Fruit fly (Drosophila melanogaster): ENCODE data around the gene CG11585.

CG11585 gene

DNA sequence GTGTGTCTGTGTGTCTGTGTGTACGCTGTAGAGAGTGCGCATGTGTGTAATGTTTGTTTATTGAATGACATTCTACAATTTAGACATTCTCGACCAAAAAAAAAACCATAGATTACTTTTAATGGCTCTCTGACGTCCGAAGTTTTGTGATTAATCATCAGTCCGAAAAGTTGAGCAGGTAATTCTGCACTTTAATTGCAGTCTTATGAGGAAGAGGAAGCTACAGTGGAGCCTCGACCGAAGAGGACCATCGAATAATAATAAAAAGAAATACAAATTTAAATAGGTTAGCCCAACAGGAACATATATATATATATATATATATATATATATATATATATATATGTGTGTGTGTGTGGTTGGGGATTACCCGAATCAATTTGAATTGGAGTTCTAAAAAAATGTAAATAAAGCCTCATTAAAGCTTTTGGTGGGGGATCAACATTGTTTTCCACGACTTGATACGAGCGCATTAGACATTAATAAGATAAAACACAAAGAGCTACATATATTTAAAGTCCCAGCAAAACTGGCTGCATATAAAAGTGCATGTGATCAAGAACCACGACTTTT lies 20.0 kb downstream of the CG11585 start:
- TF ChIP-seq EcR (GFP tag; optimal IDR thresholded peaks at IDR 0.05) (no peak), CG10348 (GFP tag; IDR thresholded peaks at IDR 0.05) (no peak), CG14655 (GFP tag; optimal IDR thresholded peaks at IDR 0.05) (peak; percentile 2)

DNA sequence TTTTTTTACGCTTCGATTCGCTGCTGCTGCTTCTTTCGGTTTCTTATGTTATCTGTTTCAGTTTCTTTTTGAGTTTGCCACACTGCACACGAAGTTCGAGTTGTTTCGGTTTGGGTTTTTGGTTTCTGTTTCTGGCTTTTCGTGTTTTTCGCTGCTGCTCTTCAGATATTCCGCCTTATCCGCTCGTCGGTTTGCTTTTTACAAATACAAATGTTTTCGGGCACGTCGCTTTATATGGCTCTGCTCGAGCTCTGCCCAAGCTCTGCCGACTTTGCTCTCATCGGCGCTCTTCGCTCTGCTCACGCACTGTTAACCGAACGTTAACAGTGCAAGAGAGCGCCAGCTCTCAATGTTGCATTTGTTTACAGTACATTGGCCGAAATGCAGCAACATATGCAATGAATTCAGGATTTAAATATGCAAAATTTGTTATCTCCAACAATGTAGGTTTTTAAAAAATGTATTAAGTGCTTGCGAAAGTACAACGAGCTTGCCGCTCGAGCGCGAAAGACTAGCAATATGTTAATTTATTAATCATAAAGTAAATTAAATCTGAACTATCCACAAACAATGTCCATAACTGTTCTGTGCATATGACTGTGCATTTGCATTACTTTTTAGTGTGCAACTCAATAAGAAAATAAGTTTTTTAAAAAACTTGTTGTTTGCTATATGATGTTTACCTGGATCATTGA lies 22.1 kb downstream of the CG11585 start:
- TF ChIP-seq CG10348 (GFP tag; IDR thresholded peaks at IDR 0.05) (no peak), CG8159 (tag; optimal IDR thresholded peaks at IDR 0.05) (peak; percentile 43), CG34367 (tag; optimal IDR thresholded peaks at IDR 0.05) (peak; percentile 36), CG15710 (tag; optimal IDR thresholded peaks at IDR 0.05) (peak; percentile 9), CG8301 (tag; optimal IDR thresholded peaks at IDR 0.05) (peak; percentile 48), rn (GFP tag; IDR thresholded peaks at IDR 0.05) (no peak), CG12605 (GFP tag; IDR thresholded peaks at IDR 0.05) (0 out of 2 replicates have a peak, but pooled peaks have one; percentile 32), CG4496 (GFP tag; IDR thresholded peaks at IDR 0.05) (peak; percentile 30; the same call in 2 of the 3 replicates), EcR (GFP tag; optimal IDR thresholded peaks at IDR 0.05) (peak; percentile 32), Ets98B (GFP tag; IDR thresholded peaks at IDR 0.05) (no peak; the same call in 1 of the 2 replicates), CG9948 (tag; optimal IDR thresholded peaks at IDR 0.05) (peak; percentile 48), CG32121 (GFP tag; IDR thresholded peaks at IDR 0.05) (no peak), CG13204 (GFP tag; optimal IDR thresholded peaks at IDR 0.05) (no peak), CG17806 (tag; optimal IDR thresholded peaks at IDR 0.05) (no peak), gl (tag; optimal IDR thresholded peaks at IDR 0.05) (no peak), Pif1A (GFP tag; optimal IDR thresholded peaks at IDR 0.05) (peak; percentile 45), D1 (tag; optimal IDR thresholded peaks at IDR 0.05) (no peak), CG14655 (GFP tag; optimal IDR thresholded peaks at IDR 0.05) (peak; percentile 65), Snoo (tag; optimal IDR thresholded peaks at IDR 0.05) (no peak), Pif1B (GFP tag; optimal IDR thresholded peaks at IDR 0.05) (peak; percentile 49), fd96Ca (GFP tag; IDR thresholded peaks at IDR 0.05) (no peak)

DNA sequence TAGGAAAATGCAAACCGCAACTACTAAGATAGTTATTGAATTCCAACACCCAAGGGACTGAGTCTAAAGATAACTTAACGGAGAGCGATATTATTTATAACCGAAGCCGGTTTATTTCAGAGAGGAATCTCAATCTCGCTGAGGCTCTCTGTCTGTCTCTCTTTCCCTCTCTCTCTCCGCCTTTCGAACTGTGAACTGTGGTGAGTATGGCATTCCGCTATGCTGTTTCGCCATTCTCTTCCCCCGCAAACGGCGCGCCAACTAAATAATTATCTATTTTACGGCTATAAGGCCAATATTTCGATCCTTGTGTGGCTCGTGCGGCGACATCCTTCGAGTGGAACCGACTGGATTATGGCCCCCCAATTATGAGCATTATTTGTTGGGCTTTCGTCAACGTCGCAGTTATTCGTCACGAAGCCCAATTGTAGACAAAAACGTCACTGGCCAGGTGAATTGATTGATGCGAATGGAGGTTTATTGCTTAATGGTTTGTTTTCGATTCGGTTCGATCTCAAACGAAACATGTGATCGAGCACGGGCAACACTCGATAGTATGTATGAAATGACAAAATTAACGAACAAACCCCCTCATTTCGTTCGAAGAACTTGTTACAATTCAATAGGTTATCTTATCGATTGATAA lies 23.0 kb downstream of the CG11585 start:
- TF ChIP-seq Ets98B (GFP tag; IDR thresholded peaks at IDR 0.05) (peak; percentile 9; the same call in 1 of the 2 replicates), CG13204 (GFP tag; optimal IDR thresholded peaks at IDR 0.05) (peak; percentile 21), EcR (GFP tag; optimal IDR thresholded peaks at IDR 0.05) (peak; percentile 54), CG32121 (GFP tag; IDR thresholded peaks at IDR 0.05) (no peak), CG12605 (GFP tag; IDR thresholded peaks at IDR 0.05) (0 out of 2 replicates have a peak, but pooled peaks have one; percentile 17)

DNA sequence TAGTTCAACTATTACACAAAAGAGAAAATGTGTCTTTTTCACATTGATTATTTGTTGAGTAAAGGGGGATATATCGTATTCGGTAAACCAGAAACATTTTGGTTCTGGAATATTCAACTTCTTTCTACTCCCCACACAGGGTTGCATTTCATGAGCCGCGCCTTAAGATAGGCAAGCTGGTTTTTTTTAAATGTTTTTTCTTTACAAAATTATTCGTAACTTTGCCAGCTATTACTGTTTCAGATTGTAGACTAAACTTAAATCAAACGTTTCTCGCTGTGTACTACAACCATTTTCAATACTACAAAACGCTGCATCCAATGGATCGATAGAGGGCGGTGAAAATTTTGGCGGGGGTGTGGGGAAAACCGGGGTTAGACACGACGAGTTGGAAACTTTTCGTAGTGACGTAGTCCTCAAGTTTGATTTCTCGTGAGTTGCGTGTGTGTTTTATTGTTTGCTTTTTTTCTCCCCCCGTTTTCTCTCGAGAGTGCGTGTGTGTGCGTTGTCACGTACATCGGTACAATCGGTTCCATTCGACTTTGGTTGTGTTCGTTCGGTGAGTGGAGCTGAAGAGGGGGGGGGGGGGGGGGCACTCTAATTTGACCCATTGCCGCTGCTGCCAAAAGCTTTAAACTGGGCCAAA lies 24.3 kb downstream of the CG11585 start:
- TF ChIP-seq Pif1B (GFP tag; optimal IDR thresholded peaks at IDR 0.05) (no peak), CG12605 (GFP tag; IDR thresholded peaks at IDR 0.05) (0 out of 2 replicates have a peak, but pooled peaks have one; percentile 30), CG17806 (tag; optimal IDR thresholded peaks at IDR 0.05) (peak; percentile 15), CG34367 (tag; optimal IDR thresholded peaks at IDR 0.05) (no peak), gl (tag; optimal IDR thresholded peaks at IDR 0.05) (no peak), CG10348 (GFP tag; IDR thresholded peaks at IDR 0.05) (no peak), Pif1A (GFP tag; optimal IDR thresholded peaks at IDR 0.05) (peak; percentile 41), CG32121 (GFP tag; IDR thresholded peaks at IDR 0.05) (no peak), rn (GFP tag; IDR thresholded peaks at IDR 0.05) (no peak), Snoo (tag; optimal IDR thresholded peaks at IDR 0.05) (no peak), CG8301 (tag; optimal IDR thresholded peaks at IDR 0.05) (peak; percentile 44), fd96Ca (GFP tag; IDR thresholded peaks at IDR 0.05) (peak; percentile 54; the same call in 1 of the 3 replicates), CG15710 (tag; optimal IDR thresholded peaks at IDR 0.05) (peak; percentile 17), Ets98B (GFP tag; IDR thresholded peaks at IDR 0.05) (peak; percentile 46), D1 (tag; optimal IDR thresholded peaks at IDR 0.05) (no peak), EcR (GFP tag; optimal IDR thresholded peaks at IDR 0.05) (no peak), CG13204 (GFP tag; optimal IDR thresholded peaks at IDR 0.05) (no peak), CG14655 (GFP tag; optimal IDR thresholded peaks at IDR 0.05) (peak; percentile 60), CG9948 (tag; optimal IDR thresholded peaks at IDR 0.05) (peak; percentile 10), CG4496 (GFP tag; IDR thresholded peaks at IDR 0.05) (peak; percentile 43; the same call in 1 of the 3 replicates), CG8159 (tag; optimal IDR thresholded peaks at IDR 0.05) (no peak)

DNA sequence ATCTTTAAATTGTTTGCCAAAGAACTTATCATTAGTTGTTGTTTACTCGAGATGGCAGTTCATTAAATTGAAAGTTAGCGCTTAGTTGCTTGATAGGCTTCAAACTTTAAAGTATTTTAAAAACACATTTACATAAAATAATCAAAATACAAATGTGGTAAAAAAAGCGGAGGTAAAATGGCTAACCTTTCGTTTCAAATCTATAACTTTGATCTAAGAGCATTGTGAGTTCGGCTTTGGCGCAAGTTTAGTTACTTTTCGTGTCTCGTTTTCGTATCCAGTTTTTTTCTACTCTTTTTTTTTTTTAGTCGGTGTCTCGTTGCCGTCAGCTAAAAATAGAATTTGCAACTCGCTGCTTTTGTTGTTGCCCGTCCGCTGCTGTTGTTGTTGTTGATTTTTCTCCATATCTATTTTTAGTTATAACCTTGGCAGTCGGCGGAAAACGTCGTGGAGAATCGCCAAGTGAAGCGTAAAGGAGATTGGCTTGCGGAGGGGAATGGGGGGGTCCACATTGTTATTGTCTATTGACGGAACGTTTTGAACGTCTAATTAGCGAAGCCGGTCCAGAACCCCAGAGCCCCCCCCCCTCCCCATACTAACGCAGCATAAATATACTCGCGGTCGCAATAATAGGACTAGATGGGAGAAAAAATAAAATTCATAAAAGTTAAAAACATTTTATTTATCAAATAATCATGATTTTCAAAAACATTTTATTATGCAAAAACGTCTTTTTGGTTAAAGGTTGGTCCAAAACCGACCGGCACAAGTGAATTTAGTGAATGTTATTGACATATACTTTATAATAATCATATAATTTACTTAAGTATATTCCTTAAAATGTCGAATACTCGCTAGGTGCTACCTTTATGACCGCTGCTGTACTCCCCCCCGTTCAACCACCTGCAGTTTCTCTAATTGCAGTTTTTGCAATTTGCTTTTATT lies 25.5 kb downstream of the CG11585 start:
- TF ChIP-seq Snoo (tag; optimal IDR thresholded peaks at IDR 0.05): peak; percentile 22
- peak; percentile 41; the same call in 1 of the 2 replicates for TF ChIP-seq CG10348 (GFP tag; IDR thresholded peaks at IDR 0.05)
- peak; percentile 74 for TF ChIP-seq Ets98B (GFP tag; IDR thresholded peaks at IDR 0.05)
- peak; percentile 64 for TF ChIP-seq CG34367 (tag; optimal IDR thresholded peaks at IDR 0.05)
- peak; percentile 13 for TF ChIP-seq gl (tag; optimal IDR thresholded peaks at IDR 0.05)
- peak; percentile 68 for TF ChIP-seq CG15710 (tag; optimal IDR thresholded peaks at IDR 0.05)
- peak; percentile 76 for TF ChIP-seq CG17806 (tag; optimal IDR thresholded peaks at IDR 0.05)
- peak; percentile 83 for TF ChIP-seq CG32121 (GFP tag; IDR thresholded peaks at IDR 0.05)
- peak; percentile 93 for TF ChIP-seq CG14655 (GFP tag; optimal IDR thresholded peaks at IDR 0.05)
- peak; percentile 48 for TF ChIP-seq Pif1A (GFP tag; optimal IDR thresholded peaks at IDR 0.05)
- TF ChIP-seq D1 (tag; optimal IDR thresholded peaks at IDR 0.05): no peak
- peak; percentile 57 for TF ChIP-seq fd96Ca (GFP tag; IDR thresholded peaks at IDR 0.05)
- TF ChIP-seq Pif1B (GFP tag; optimal IDR thresholded peaks at IDR 0.05): peak; percentile 46
- TF ChIP-seq rn (GFP tag; IDR thresholded peaks at IDR 0.05): peak; percentile 43; the same call in 1 of the 2 replicates
- TF ChIP-seq CG12605 (GFP tag; IDR thresholded peaks at IDR 0.05): peak; percentile 81
- peak; percentile 90 for TF ChIP-seq CG4496 (GFP tag; IDR thresholded peaks at IDR 0.05)
- peak; percentile 86 for TF ChIP-seq CG9948 (tag; optimal IDR thresholded peaks at IDR 0.05)
- TF ChIP-seq CG8301 (tag; optimal IDR thresholded peaks at IDR 0.05): peak; percentile 88
- TF ChIP-seq CG8159 (tag; optimal IDR thresholded peaks at IDR 0.05): peak; percentile 79
- TF ChIP-seq EcR (GFP tag; optimal IDR thresholded peaks at IDR 0.05): peak; percentile 6
- TF ChIP-seq CG13204 (GFP tag; optimal IDR thresholded peaks at IDR 0.05): peak; percentile 24
